Worm (Caenorhabditis elegans) whole organism, L4/young adult: Measurements from ENCODE around the gene F54H12.4.

ENCODE experiments used
- W03F9.2 ChIP-seq: fragments of 150-350 bp; optimal IDR thresholded peaks from 2 replicates; lab custom pipeline; 2014; ENCODE audit warnings: missing biosample characterization, missing genetic modification characterization
- dao-5 ChIP-seq: sonication (generic microtip); optimal IDR thresholded peaks from 2 replicates; lab custom pipeline; 2016; ENCODE audit warnings: missing genotype, missing genetic modification characterization, moderate library complexity, missing compliant biosample characterization
- him-1 ChIP-seq: sonication (generic microtip); optimal IDR thresholded peaks from 2 replicates; lab custom pipeline; 2016; ENCODE audit warnings: missing genotype, missing genetic modification reagents, missing genetic modification characterization, missing compliant biosample characterization

- TF ChIP-seq W03F9.2 (tag; lab: Kevin White, UChicago) = no peak
- no peak for TF ChIP-seq him-1 (tag; lab: Kevin White, UChicago)
- no peak for TF ChIP-seq dao-5 (tag; lab: Kevin White, UChicago)
Observed at ce11 chrIII:7941417-7941816, 21.1 kb downstream of the F54H12.4 start, which contains the start of gene kle-2.
